Fruit fly (Drosophila melanogaster) whole organism, prepupa: ENCODE measurements around the gene CG4619.

Experiments used
- Blimp-1 ChIP-seq: fragments of 200-800 bp; sonication (Bioruptor generic); optimal IDR thresholded peaks from 3 replicates; lab custom pipeline; 2017; ENCODE audit warnings: missing biosample characterization, missing genetic modification characterization, mild to moderate bottlenecking, moderate library complexity, missing genetic modification reagents
- CG10631 ChIP-seq: fragments of 200-800 bp; sonication (Bioruptor generic); optimal IDR thresholded peaks from 2 replicates; lab custom pipeline; 2016; ENCODE audit warnings: missing biosample characterization, missing genetic modification characterization
- CG11762 ChIP-seq: fragments of 200-800 bp; sonication (Bioruptor generic); optimal IDR thresholded peaks from 3 replicates; lab custom pipeline; 2016; ENCODE audit warnings: missing biosample characterization, missing genetic modification characterization; ENCODE audit not compliant: insufficient read depth
- CG11902 ChIP-seq: fragments of 200-800 bp; sonication (Bioruptor generic); optimal IDR thresholded peaks from 3 replicates; lab custom pipeline; 2016; ENCODE audit warnings: missing biosample characterization, missing genetic modification characterization
- CG15336 ChIP-seq: fragments of 200-800 bp; sonication (Bioruptor generic); IDR thresholded peaks from 2 replicates; pipeline ENCODE4 v1.3.6; 2022; ENCODE audit warnings: missing biosample characterization, missing genetic modification characterization
- CG1621 ChIP-seq: fragments of 200-800 bp; sonication (Bioruptor generic); optimal IDR thresholded peaks from 3 replicates; lab custom pipeline; 2018; ENCODE audit warnings: missing biosample characterization, mild to moderate bottlenecking, missing genetic modification characterization
- CG16779 ChIP-seq: fragments of 200-800 bp; sonication (Bioruptor generic); optimal IDR thresholded peaks from 3 replicates; lab custom pipeline; 2017; ENCODE audit warnings: missing biosample characterization, mild to moderate bottlenecking, missing genetic modification characterization
- CG3032 ChIP-seq: fragments of 200-800 bp; optimal IDR thresholded peaks from 2 replicates; lab custom pipeline; 2019; ENCODE audit warnings: missing biosample characterization, mild to moderate bottlenecking, missing genetic modification characterization, moderate library complexity
- CG31627 ChIP-seq: fragments of 200-800 bp; sonication (Bioruptor generic); optimal IDR thresholded peaks from 3 replicates; lab custom pipeline; 2016; ENCODE audit warnings: missing biosample characterization, missing genetic modification characterization
- CG4318 ChIP-seq: fragments of 200-800 bp; sonication (Bioruptor generic); optimal IDR thresholded peaks from 3 replicates; lab custom pipeline; 2017; ENCODE audit warnings: missing biosample characterization, mild to moderate bottlenecking, missing genetic modification characterization
- CG6276 ChIP-seq: fragments of 200-800 bp; sonication (Bioruptor generic); optimal IDR thresholded peaks from 2 replicates; lab custom pipeline; 2017; ENCODE audit warnings: missing biosample characterization, mild to moderate bottlenecking, missing genetic modification characterization
- CG6792 ChIP-seq: fragments of 200-800 bp; sonication (Bioruptor generic); optimal IDR thresholded peaks from 3 replicates; lab custom pipeline; 2016; ENCODE audit warnings: missing biosample characterization, missing genetic modification characterization
- CG6854 ChIP-seq: fragments of 200-800 bp; sonication (Bioruptor generic); optimal IDR thresholded peaks from 2 replicates; lab custom pipeline; 2017; ENCODE audit warnings: missing biosample characterization, mild to moderate bottlenecking, missing genetic modification characterization
- CG7368 ChIP-seq: fragments of 200-800 bp; sonication (Bioruptor generic); optimal IDR thresholded peaks from 3 replicates; lab custom pipeline; 2016; ENCODE audit warnings: missing biosample characterization, missing genetic modification characterization
- CG8119 ChIP-seq: fragments of 200-800 bp; sonication (Bioruptor generic); IDR thresholded peaks from 3 replicates; pipeline ENCODE4 v1.3.6; 2022; ENCODE audit warnings: missing biosample characterization, missing genetic modification characterization
- CG8319 ChIP-seq: fragments of 200-800 bp; sonication (Bioruptor generic); optimal IDR thresholded peaks from 3 replicates; lab custom pipeline; 2016; ENCODE audit warnings: missing biosample characterization, missing genetic modification characterization
- CG8632 ChIP-seq: fragments of 200-800 bp; sonication (Bioruptor generic); optimal IDR thresholded peaks from 3 replicates; lab custom pipeline; 2016; ENCODE audit warnings: missing biosample characterization, missing genetic modification characterization
- Eip75B ChIP-seq: fragments of 200-800 bp; sonication (Bioruptor generic); optimal IDR thresholded peaks from 3 replicates; lab custom pipeline; 2016; ENCODE audit warnings: missing biosample characterization, missing genetic modification characterization
- Eip78C ChIP-seq: fragments of 200-800 bp; sonication (Bioruptor generic); peaks from one replicate; lab custom pipeline; 2016; ENCODE audit warnings: missing biosample characterization, missing genetic modification characterization
- Eip93F ChIP-seq: fragments of 200-800 bp; sonication (Bioruptor generic); optimal IDR thresholded peaks from 2 replicates; lab custom pipeline; 2016; ENCODE audit warnings: missing biosample characterization, mild to moderate bottlenecking, missing genetic modification characterization
- Ets21C ChIP-seq: fragments of 200-800 bp; sonication (Bioruptor generic); optimal IDR thresholded peaks from 3 replicates; lab custom pipeline; 2016; ENCODE audit warnings: missing biosample characterization, missing genetic modification characterization
- Ets96B ChIP-seq: fragments of 200-800 bp; optimal IDR thresholded peaks from 2 replicates; lab custom pipeline; 2019; ENCODE audit warnings: missing biosample characterization, mild to moderate bottlenecking, missing genetic modification characterization, moderate library complexity
- Gug ChIP-seq: fragments of 200-800 bp; sonication (Bioruptor generic); IDR thresholded peaks from 2 replicates; pipeline ENCODE4 v1.3.6; 2022; ENCODE audit warnings: missing biosample characterization, missing genetic modification characterization
- Hr38 ChIP-seq: sonication (Bioruptor generic); optimal IDR thresholded peaks from 2 replicates; lab custom pipeline; 2016; ENCODE audit warnings: missing biosample characterization, missing genetic modification characterization
- Hr39 ChIP-seq: fragments of 200-800 bp; sonication (Bioruptor generic); optimal IDR thresholded peaks from 2 replicates; lab custom pipeline; 2016; ENCODE audit warnings: missing biosample characterization, missing genetic modification characterization
- Hr4 ChIP-seq: fragments of 200-800 bp; sonication (Bioruptor generic); optimal IDR thresholded peaks from 3 replicates; lab custom pipeline; 2016; ENCODE audit warnings: missing biosample characterization, missing genetic modification characterization
- Lpt ChIP-seq: fragments of 200-800 bp; sonication (Bioruptor generic); optimal IDR thresholded peaks from 3 replicates; lab custom pipeline; 2016; ENCODE audit warnings: missing biosample characterization, missing genetic modification characterization
- Met ChIP-seq: fragments of 200-800 bp; sonication (Bioruptor generic); optimal IDR thresholded peaks from 3 replicates; lab custom pipeline; 2016; ENCODE audit warnings: missing biosample characterization, missing genetic modification characterization
- OdsH ChIP-seq: fragments of 200-800 bp; sonication (Bioruptor generic); optimal IDR thresholded peaks from 3 replicates; lab custom pipeline; 2016; ENCODE audit warnings: missing biosample characterization, missing genetic modification characterization
- Smox ChIP-seq: fragments of 200-800 bp; sonication (Bioruptor generic); optimal IDR thresholded peaks from 3 replicates; lab custom pipeline; 2016; ENCODE audit warnings: missing biosample characterization, missing genetic modification characterization
- Sox102F ChIP-seq: fragments of 200-800 bp; sonication (Bioruptor generic); optimal IDR thresholded peaks from 2 replicates; lab custom pipeline; 2016; ENCODE audit warnings: missing biosample characterization, mild to moderate bottlenecking, missing genetic modification characterization
- Sox14 ChIP-seq: fragments of 200-800 bp; sonication (Bioruptor generic); optimal IDR thresholded peaks from 3 replicates; lab custom pipeline; 2016; ENCODE audit warnings: missing biosample characterization, missing genetic modification characterization
- Sox15 ChIP-seq: fragments of 200-800 bp; sonication (Bioruptor generic); optimal IDR thresholded peaks from 3 replicates; lab custom pipeline; 2016; ENCODE audit warnings: missing biosample characterization, missing genetic modification characterization
- achi ChIP-seq: fragments of 200-800 bp; sonication (Bioruptor generic); optimal IDR thresholded peaks from 3 replicates; lab custom pipeline; 2016; ENCODE audit warnings: missing biosample characterization, missing genetic modification characterization
- cyc ChIP-seq: fragments of 200-800 bp; sonication (Bioruptor generic); optimal IDR thresholded peaks from 3 replicates; lab custom pipeline; 2016; ENCODE audit warnings: missing biosample characterization, missing genetic modification characterization
- dsx ChIP-seq: fragments of 200-800 bp; optimal IDR thresholded peaks from 3 replicates; lab custom pipeline; 2019; ENCODE audit warnings: missing biosample characterization, mild to moderate bottlenecking, missing genetic modification characterization, moderate library complexity; ENCODE audit not compliant: poor library complexity, severe bottlenecking
- fd85E ChIP-seq: fragments of 200-800 bp; sonication (Bioruptor generic); optimal IDR thresholded peaks from 3 replicates; lab custom pipeline; 2016; ENCODE audit warnings: missing biosample characterization, missing genetic modification characterization
- lz ChIP-seq: fragments of 200-800 bp; sonication (Bioruptor generic); optimal IDR thresholded peaks from 3 replicates; lab custom pipeline; 2016; ENCODE audit warnings: missing biosample characterization, missing genetic modification characterization
- net ChIP-seq: fragments of 200-800 bp; sonication (Bioruptor generic); optimal IDR thresholded peaks from 3 replicates; lab custom pipeline; 2016; ENCODE audit warnings: missing biosample characterization, missing genetic modification characterization
- pdm3 ChIP-seq: fragments of 200-800 bp; sonication (Bioruptor generic); optimal IDR thresholded peaks from 3 replicates; lab custom pipeline; 2016; ENCODE audit warnings: missing biosample characterization, missing genetic modification characterization
- salr ChIP-seq, 2 experiments: fragments of 200-800 bp; sonication (Bioruptor generic); optimal IDR thresholded peaks; 3 replicates each; lab custom pipeline; 2016 to 2018; ENCODE audit warnings: missing biosample characterization in 2 of 2, missing genetic modification characterization in 2 of 2, mild to moderate bottlenecking in 1 of 2
- ss ChIP-seq, 2 experiments: fragments of 200-800 bp; sonication (Bioruptor generic); optimal IDR thresholded peaks; 2 replicates in 1 of 2; 3 replicates in 1 of 2; lab custom pipeline; 2017 to 2018; ENCODE audit warnings: mild to moderate bottlenecking in 2 of 2, missing biosample characterization in 2 of 2, missing genetic modification characterization in 2 of 2, moderate library complexity in 1 of 2
- svp ChIP-seq: fragments of 200-800 bp; sonication (Bioruptor generic); peaks from one replicate; lab custom pipeline; 2016; ENCODE audit warnings: missing biosample characterization, missing genetic modification characterization
- vri ChIP-seq: fragments of 200-800 bp; sonication (Bioruptor generic); optimal IDR thresholded peaks from 3 replicates; lab custom pipeline; 2016; ENCODE audit warnings: missing biosample characterization, mild to moderate bottlenecking, missing genetic modification characterization

CG4619 gene

dm6 chr2L:9921401-9921800 is 17.3 kb upstream of the CG4619 start, which contains the start of gene CG4592 (continued):
- peak; percentile 74 for TF ChIP-seq Hr39 (GFP tag; lab: Kevin White, UChicago)
- TF ChIP-seq OdsH (GFP tag; lab: Kevin White, UChicago) = no peak
- peak; percentile 44 for TF ChIP-seq Lpt
- peak; percentile 70 for TF ChIP-seq CG8632 (GFP tag; lab: Kevin White, UChicago)
- TF ChIP-seq Blimp-1 (GFP tag; lab: Kevin White, UChicago) = peak; percentile 36
- TF ChIP-seq Eip78C = no peak
- TF ChIP-seq salr (GFP tag; optimal IDR thresholded peaks at IDR 0.05; lab: Kevin White, UChicago) = peak in 1 of 2 experiments; percentile 68
- TF ChIP-seq Eip75B (GFP tag; lab: Kevin White, UChicago) = peak; percentile 83
- TF ChIP-seq CG4318 (GFP tag; lab: Kevin White, UChicago) = peak; percentile 28
- peak; percentile 74 for TF ChIP-seq Sox14 (GFP tag; lab: Kevin White, UChicago)
- peak; percentile 53 for TF ChIP-seq CG10631 (GFP tag; lab: Kevin White, UChicago)
- TF ChIP-seq Hr38 = no peak
- peak; percentile 5 for TF ChIP-seq CG8319
- TF ChIP-seq CG6276 (GFP tag; lab: Kevin White, UChicago) = peak; percentile 60
- TF ChIP-seq Eip93F = peak; percentile 72
- no peak for TF ChIP-seq CG6854 (GFP tag; lab: Kevin White, UChicago)
- peak; percentile 77 for TF ChIP-seq achi (GFP tag; lab: Kevin White, UChicago)
- peak; percentile 65 for TF ChIP-seq CG1621 (tag; lab: Kevin White, UChicago)
- TF ChIP-seq Sox15 (GFP tag; lab: Kevin White, UChicago) = peak; percentile 28
- no peak for TF ChIP-seq ss (GFP tag; optimal IDR thresholded peaks at IDR 0.05; lab: Kevin White, UChicago)
- TF ChIP-seq CG11762 (GFP tag; lab: Kevin White, UChicago) = peak; percentile 29
- peak; percentile 8 for TF ChIP-seq CG11902
- TF ChIP-seq cyc (GFP tag; lab: Kevin White, UChicago) = peak; percentile 69
- TF ChIP-seq fd85E = no peak
- TF ChIP-seq pdm3 (GFP tag; lab: Kevin White, UChicago) = no peak
- TF ChIP-seq dsx (GFP tag; lab: Kevin White, UChicago) = peak; percentile 63
- TF ChIP-seq Smox (GFP tag; lab: Kevin White, UChicago) = peak; percentile 81
- peak; percentile 69 for TF ChIP-seq CG6792 (GFP tag; lab: Kevin White, UChicago)
- peak; percentile 40 for TF ChIP-seq CG16779 (tag; lab: Kevin White, UChicago)

DNA sequence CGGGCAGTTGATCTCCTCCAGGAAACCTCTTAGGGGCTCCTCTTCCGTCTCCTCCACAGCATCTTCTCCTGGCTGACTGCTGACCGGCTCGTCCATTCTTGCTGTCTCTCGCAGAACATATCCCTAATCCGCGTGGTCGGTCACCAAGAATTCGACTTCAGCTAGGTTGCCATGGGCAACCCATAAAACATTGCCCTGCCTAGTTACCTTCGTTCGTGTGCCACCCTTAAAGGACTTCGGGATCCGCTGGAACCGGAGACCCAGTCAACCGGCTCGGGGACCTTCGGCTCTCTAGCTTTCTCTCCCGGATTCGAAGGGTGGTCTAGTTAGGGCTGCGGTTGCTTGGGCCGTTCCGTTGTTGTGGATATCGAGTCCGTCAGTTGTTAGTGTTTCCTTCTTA is 13.9 kb upstream of the CG4619 start, which contains the start of the genes TbCMF46 and CG42366:
Gene TbCMF46 (minus strand): TSS at position 101 of the 400 bp plus-strand sequence.
Gene CG42366 (plus strand): TSS at position 397 of the 400 bp plus-strand sequence.
- no peak for TF ChIP-seq lz (GFP tag; lab: Kevin White, UChicago)
- no peak for TF ChIP-seq Hr39 (GFP tag; lab: Kevin White, UChicago)
- no peak for TF ChIP-seq vri (GFP tag; lab: Kevin White, UChicago)
- no peak for TF ChIP-seq Smox (GFP tag; lab: Kevin White, UChicago)
- no peak for TF ChIP-seq CG8119 (GFP tag; lab: Robert Waterston, UW)
- TF ChIP-seq cyc (GFP tag; lab: Kevin White, UChicago) = no peak
- TF ChIP-seq CG3032 (tag; lab: Kevin White, UChicago) = no peak
- no peak for TF ChIP-seq svp (GFP tag; lab: Kevin White, UChicago)
- no peak for TF ChIP-seq Eip93F
- no peak for TF ChIP-seq Hr4 (GFP tag; lab: Kevin White, UChicago)
- no peak for TF ChIP-seq CG31627 (GFP tag; lab: Kevin White, UChicago)

DNA sequence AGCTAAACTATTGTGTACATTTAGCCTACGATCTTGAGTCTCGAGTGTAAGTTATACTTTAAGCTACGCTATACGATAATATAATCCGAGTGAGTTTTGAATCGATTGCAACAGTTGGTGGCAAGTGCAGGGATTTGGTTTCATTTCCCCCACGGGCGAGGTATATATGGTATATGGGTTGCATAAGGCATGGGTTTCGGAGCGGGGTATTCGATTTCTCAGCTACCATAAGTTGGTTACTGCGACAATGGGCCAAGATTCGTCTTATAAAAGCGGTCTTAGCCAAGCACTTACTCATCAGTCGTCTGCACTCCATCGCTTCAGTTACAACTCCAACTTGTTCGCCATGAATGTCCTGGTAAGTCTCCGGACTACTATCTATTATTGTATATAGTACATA is 8.4 kb upstream of the CG4619 start, which contains the start of gene CG42367:
Gene CG42367 (plus strand): TSS at position 301 of the 400 bp plus-strand sequence.
- TF ChIP-seq Ets96B (tag; lab: Kevin White, UChicago) = no peak
- no peak for TF ChIP-seq Gug
- TF ChIP-seq CG8319 = no peak
- TF ChIP-seq CG6854 (GFP tag; lab: Kevin White, UChicago) = no peak
- no peak for TF ChIP-seq achi (GFP tag; lab: Kevin White, UChicago)
- no peak for TF ChIP-seq CG7368 (GFP tag; lab: Kevin White, UChicago)
- TF ChIP-seq net (GFP tag; lab: Kevin White, UChicago) = no peak
- TF ChIP-seq Blimp-1 (GFP tag; lab: Kevin White, UChicago) = no peak
- no peak for TF ChIP-seq CG11902
- TF ChIP-seq CG4318 (GFP tag; lab: Kevin White, UChicago) = no peak
- TF ChIP-seq Ets21C = no peak
- TF ChIP-seq CG1621 (tag; lab: Kevin White, UChicago) = no peak
- no peak for TF ChIP-seq Sox102F
- TF ChIP-seq svp (GFP tag; lab: Kevin White, UChicago) = no peak
- no peak for TF ChIP-seq CG15336 (GFP tag; lab: Robert Waterston, UW)
- TF ChIP-seq Met = no peak
- no peak for TF ChIP-seq CG11762 (GFP tag; lab: Kevin White, UChicago)
- no peak for TF ChIP-seq CG8119 (GFP tag; lab: Robert Waterston, UW)
